Fruit fly (Drosophila melanogaster): ENCODE measurements around the gene CG9154.

Gene CG9154

dm6 chr2L:6088371-6089365 is 18.2 kb upstream of the CG9154 start (continued):
- TF ChIP-seq CG11504 (tag; optimal IDR thresholded peaks at IDR 0.05), result peak; percentile 29
- 0 out of 2 replicates have a peak, but pooled peaks have one; percentile 20 for TF ChIP-seq CG5953 (GFP tag; IDR thresholded peaks at IDR 0.05)
- peak; percentile 46 for TF ChIP-seq NfI (GFP tag; optimal IDR thresholded peaks at IDR 0.05)
- TF ChIP-seq CrebB (tag; optimal IDR thresholded peaks at IDR 0.05), result peak; percentile 62
- peak; percentile 64 for TF ChIP-seq scrt (GFP tag; optimal IDR thresholded peaks at IDR 0.05)
- peak; percentile 65 for TF ChIP-seq Kr (GFP tag; optimal IDR thresholded peaks at IDR 0.05)
- TF ChIP-seq fd3F (GFP tag; optimal IDR thresholded peaks at IDR 0.05), result peak; percentile 3
- peak; percentile 97 for TF ChIP-seq Blimp-1 (GFP tag; optimal IDR thresholded peaks at IDR 0.05)
- TF ChIP-seq hbn (GFP tag; IDR thresholded peaks at IDR 0.05; ENCODE audit: partially characterized antibody), result peak; percentile 42
- peak; percentile 98 for TF ChIP-seq CG10543 (GFP tag; optimal IDR thresholded peaks at IDR 0.05)
- peak; percentile 73 for TF ChIP-seq Hmr (GFP tag; optimal IDR thresholded peaks at IDR 0.05)
- TF ChIP-seq gro (GFP tag; optimal IDR thresholded peaks at IDR 0.05), result peak; percentile 55
- TF ChIP-seq sr (GFP tag; IDR thresholded peaks at IDR 0.05), result peak; percentile 95
- TF ChIP-seq CG32767 (GFP tag; IDR thresholded peaks at IDR 0.05), result peak; percentile 88
- no peak for TF ChIP-seq psq (GFP tag; optimal IDR thresholded peaks at IDR 0.05)
- TF ChIP-seq CG10565 (GFP tag; optimal IDR thresholded peaks at IDR 0.05), result no peak
- TF ChIP-seq da (GFP tag; optimal IDR thresholded peaks at IDR 0.05), result peak; percentile 73
- no peak for TF ChIP-seq hkb (optimal IDR thresholded peaks at IDR 0.05)
- TF ChIP-seq hkb (GFP tag; IDR thresholded peaks at IDR 0.05), result 0 out of 2 replicates have a peak, but pooled peaks have one; percentile 11
- TF ChIP-seq CG13287 (GFP tag; IDR thresholded peaks at IDR 0.05; ENCODE audit: partially characterized antibody), result peak; percentile 64; the same call in 1 of the 2 replicates
- TF ChIP-seq CG31388 (GFP tag; optimal IDR thresholded peaks at IDR 0.05), result no peak
- no peak for TF ChIP-seq ssp (GFP tag; IDR thresholded peaks at IDR 0.05)
- peak; percentile 30 for TF ChIP-seq CG2678 (tag; optimal IDR thresholded peaks at IDR 0.05)
- TF ChIP-seq CG1602 (GFP tag; optimal IDR thresholded peaks at IDR 0.05), result no peak
- peak; percentile 3 for TF ChIP-seq lbe (GFP tag; optimal IDR thresholded peaks at IDR 0.05)
- peak; percentile 60 for TF ChIP-seq Nf-YC (tag; optimal IDR thresholded peaks at IDR 0.05)
- TF ChIP-seq Doc3 (GFP tag; IDR thresholded peaks at IDR 0.05; ENCODE audit: partially characterized antibody), result 0 out of 3 replicates have a peak, but pooled peaks have one; percentile 20
- TF ChIP-seq CG2712 (tag; optimal IDR thresholded peaks at IDR 0.05), result peak; percentile 7
- TF ChIP-seq lmd (GFP tag; IDR thresholded peaks at IDR 0.05), result peak; percentile 25; the same call in 1 of the 2 replicates
- TF ChIP-seq nmo (GFP tag; optimal IDR thresholded peaks at IDR 0.05), result peak; percentile 12
- TF ChIP-seq Usf (GFP tag; optimal IDR thresholded peaks at IDR 0.05), result peak; percentile 1
- 0 out of 2 replicates have a peak, but pooled peaks have one; percentile 24 for TF ChIP-seq CG3847 (GFP tag; IDR thresholded peaks at IDR 0.05)
- no peak for TF ChIP-seq CG14667 (GFP tag; IDR thresholded peaks at IDR 0.05)
- TF ChIP-seq tx (GFP tag; optimal IDR thresholded peaks at IDR 0.05), result no peak
- TF ChIP-seq CG4360 (GFP tag; IDR thresholded peaks at IDR 0.05), result peak; percentile 93
- peak; percentile 15 for TF ChIP-seq CG1603 (tag; optimal IDR thresholded peaks at IDR 0.05)
- peak; percentile 23 for TF ChIP-seq CG13624 (GFP tag; optimal IDR thresholded peaks at IDR 0.05)
- TF ChIP-seq gsb (GFP tag; IDR thresholded peaks at IDR 0.05), result no peak
- TF ChIP-seq Ets65A (GFP tag), result peak; percentile 52
- peak in 1 of 2 experiments; percentile 10 for TF ChIP-seq chif (GFP tag; optimal IDR thresholded peaks at IDR 0.05)
- TF ChIP-seq CG8924 (tag; optimal IDR thresholded peaks at IDR 0.05), result peak; percentile 62
- peak; percentile 37; the same call in 1 of the 3 replicates for TF ChIP-seq CG14860 (GFP tag; IDR thresholded peaks at IDR 0.05; ENCODE audit: partially characterized antibody)
- peak; percentile 68 for TF ChIP-seq CG2120 (GFP tag; optimal IDR thresholded peaks at IDR 0.05)
- TF ChIP-seq ranshi (GFP tag; IDR thresholded peaks at IDR 0.05), result 0 out of 2 replicates have a peak, but pooled peaks have one; percentile 6
- peak; percentile 53; the same call in 1 of the 3 replicates for TF ChIP-seq CG11695 (GFP tag; IDR thresholded peaks at IDR 0.05)
- peak; percentile 84 for TF ChIP-seq D (optimal IDR thresholded peaks at IDR 0.05)
- peak; percentile 31 for TF ChIP-seq D (GFP tag; optimal IDR thresholded peaks at IDR 0.05)
- peak; percentile 86 for TF ChIP-seq HmgZ (tag; optimal IDR thresholded peaks at IDR 0.05)
